Fruit fly (Drosophila melanogaster): ENCODE measurements around the gene Kebab.

The Kebab gene

DNA sequence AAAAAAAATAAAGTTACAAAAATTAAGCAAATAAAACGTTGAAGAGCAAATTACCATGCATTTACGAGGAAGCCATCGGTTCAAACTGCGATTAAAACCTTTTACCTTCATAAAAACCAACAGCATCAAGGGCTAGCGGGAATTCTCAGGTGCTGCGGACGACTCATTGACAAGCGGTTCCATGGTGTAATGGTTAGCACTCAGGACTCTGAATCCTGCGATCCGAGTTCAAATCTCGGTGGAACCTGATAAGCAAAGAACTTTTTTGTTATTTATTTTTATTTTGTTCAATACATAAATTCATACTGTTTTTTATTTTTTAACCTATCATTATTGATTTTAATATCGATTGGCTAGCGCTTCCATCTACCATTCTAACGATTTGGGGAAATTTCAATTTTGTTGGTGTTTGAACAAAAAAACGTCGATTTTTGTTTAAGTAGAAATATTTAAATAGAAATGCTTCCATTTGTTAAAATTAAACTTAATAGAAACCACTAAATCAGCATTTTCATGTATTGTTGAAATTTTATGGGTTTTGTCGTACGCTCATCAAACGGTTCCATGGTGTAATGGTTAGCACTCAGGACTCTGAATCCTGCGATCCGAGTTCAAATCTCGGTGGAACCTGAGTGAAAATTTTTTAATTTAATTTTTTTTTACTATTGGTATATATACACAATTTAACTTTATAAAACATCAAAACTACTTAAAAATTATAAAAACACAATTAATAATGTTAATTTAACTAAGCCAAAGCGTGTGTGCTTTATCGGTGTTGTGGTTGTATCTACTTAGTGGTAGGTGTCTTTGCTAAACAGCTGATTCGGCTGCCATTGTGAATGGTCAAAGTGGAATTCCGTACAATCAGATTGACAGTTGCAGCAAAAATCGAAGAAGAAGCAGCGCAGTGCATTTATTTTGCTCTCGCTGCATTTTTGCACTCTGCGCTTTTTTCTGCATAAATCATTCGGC lies 36.0 kb upstream of the Kebab start, which contains the start of gene CG4238 (continued):
- TF ChIP-seq CG11456 (GFP tag; IDR thresholded peaks at IDR 0.05) (no peak), CG7357 (GFP tag; IDR thresholded peaks at IDR 0.05) (no peak), Bdp1 (GFP tag; optimal IDR thresholded peaks at IDR 0.05) (peak; percentile 98), Oli (tag; optimal IDR thresholded peaks at IDR 0.05) (no peak), CTCF (GFP tag; optimal IDR thresholded peaks at IDR 0.05) (peak; percentile 49), bsh (GFP tag; optimal IDR thresholded peaks at IDR 0.05) (no peak), oc (tag; optimal IDR thresholded peaks at IDR 0.05) (no peak), gsb-n (tag; optimal IDR thresholded peaks at IDR 0.05) (no peak), C15 (GFP tag; IDR thresholded peaks at IDR 0.05) (no peak), CG34224 (GFP tag; IDR thresholded peaks at IDR 0.05; ENCODE audit: partially characterized antibody) (peak; percentile 50; the same call in 1 of the 3 replicates), cas (GFP tag; IDR thresholded peaks at IDR 0.05) (no peak), kay (GFP tag; optimal IDR thresholded peaks at IDR 0.05) (no peak), dmrt99B (tag; optimal IDR thresholded peaks at IDR 0.05) (no peak), Dip3 (GFP tag; optimal IDR thresholded peaks at IDR 0.05) (no peak), amos (GFP tag; IDR thresholded peaks at IDR 0.05; ENCODE audit: partially characterized antibody) (peak; percentile 71), lab (GFP tag; optimal IDR thresholded peaks at IDR 0.05) (no peak), lola (GFP tag; optimal IDR thresholded peaks at IDR 0.05) (no peak), usp (GFP tag; optimal IDR thresholded peaks at IDR 0.05) (no peak), hb (GFP tag; IDR thresholded peaks at IDR 0.05; ENCODE audit: partially characterized antibody) (0 out of 3 replicates have a peak, but pooled peaks have one; percentile 57), NFAT (GFP tag; IDR thresholded peaks at IDR 0.05) (no peak), Gsc (GFP tag; IDR thresholded peaks at IDR 0.05) (no peak), chif (GFP tag; optimal IDR thresholded peaks at IDR 0.05) (no peak), Sin3A (optimal IDR thresholded peaks at IDR 0.05) (no peak), CG9817 (tag; optimal IDR thresholded peaks at IDR 0.05) (no peak), CG3407 (GFP tag; optimal IDR thresholded peaks at IDR 0.05) (no peak), tio (GFP tag; optimal IDR thresholded peaks at IDR 0.05) (no peak), CG3281 (GFP tag; optimal IDR thresholded peaks at IDR 0.05) (no peak), mirr (GFP tag; optimal IDR thresholded peaks at IDR 0.05) (no peak), CG8281 (tag; optimal IDR thresholded peaks at IDR 0.05) (no peak), sens-2 (GFP tag; IDR thresholded peaks at IDR 0.05) (no peak), Dbx (GFP tag; IDR thresholded peaks at IDR 0.05) (no peak), ci (GFP tag; IDR thresholded peaks at IDR 0.05) (no peak), ac (GFP tag; optimal IDR thresholded peaks at IDR 0.05) (no peak), vfl (GFP tag; optimal IDR thresholded peaks at IDR 0.05) (no peak), CG12744 (GFP tag; optimal IDR thresholded peaks at IDR 0.05) (no peak), CG2129 (GFP tag; IDR thresholded peaks at IDR 0.05; ENCODE audit: partially characterized antibody) (no peak), pfk (GFP tag; optimal IDR thresholded peaks at IDR 0.05) (no peak), Dref (GFP tag; IDR thresholded peaks at IDR 0.05) (peak; percentile 46), CG12299 (tag; optimal IDR thresholded peaks at IDR 0.05) (no peak), CG31388 (GFP tag; optimal IDR thresholded peaks at IDR 0.05) (no peak), Spps (tag; optimal IDR thresholded peaks at IDR 0.05) (no peak), toy (GFP tag; IDR thresholded peaks at IDR 0.05) (no peak), CG11695 (GFP tag; IDR thresholded peaks at IDR 0.05) (no peak), CG18262 (tag; optimal IDR thresholded peaks at IDR 0.05) (no peak), trem (tag; optimal IDR thresholded peaks at IDR 0.05) (peak; percentile 72), onecut (GFP tag; IDR thresholded peaks at IDR 0.05) (no peak), Adf1 (GFP tag; IDR thresholded peaks at IDR 0.05) (no peak), insv (GFP tag; optimal IDR thresholded peaks at IDR 0.05) (peak in 1 of 2 experiments; percentile 87), nmo (GFP tag; optimal IDR thresholded peaks at IDR 0.05) (peak; percentile 22), dpn (GFP tag; optimal IDR thresholded peaks at IDR 0.05) (no peak)

Data from whole organism, embryonic.